Worm (Caenorhabditis elegans) whole organism, L1 larva: ENCODE data around the gene toh-1.
"Not testable (repeated sequence)": the region's sequence is repeated elsewhere in the genome, so short reads cannot be mapped to it uniquely, and the experiment has no call there.

ENCODE experiments used
- aly-2 ChIP-seq: fragments of 150-350 bp; optimal IDR thresholded peaks from 2 replicates; lab custom pipeline; 2014; ENCODE audit warnings: missing biosample characterization, missing genetic modification characterization
- dpl-1 ChIP-seq, 3 experiments: fragments of 150-350 bp in 2 of 3; sonication (generic microtip) in 1 of 3; optimal IDR thresholded peaks; 2 replicates each; lab custom pipeline; 2014 to 2017; ENCODE audit warnings: missing biosample characterization in 3 of 3, missing genetic modification characterization in 3 of 3, missing genetic modification reagents in 3 of 3
- lin-13 ChIP-seq: fragments of 150-350 bp; optimal IDR thresholded peaks from 2 replicates; lab custom pipeline; 2014; ENCODE audit warnings: missing biosample characterization, missing genetic modification reagents, missing genetic modification characterization
- lin-15B ChIP-seq: fragments of 150-350 bp; sonication (generic microtip); optimal IDR thresholded peaks from 3 replicates; lab custom pipeline; 2014; ENCODE audit warnings: missing biosample characterization, missing genetic modification characterization
- nhr-12 ChIP-seq: sonication (generic microtip); optimal IDR thresholded peaks from 2 replicates; lab custom pipeline; 2017; ENCODE audit warnings: missing biosample characterization, missing genetic modification characterization
- nhr-77 ChIP-seq: fragments of 150-350 bp; optimal IDR thresholded peaks from 2 replicates; lab custom pipeline; 2014; ENCODE audit warnings: missing biosample characterization, missing genetic modification characterization
- snpc-4 ChIP-seq: fragments of 150-350 bp; optimal IDR thresholded peaks from 2 replicates; lab custom pipeline; 2014; ENCODE audit warnings: missing biosample characterization, missing genetic modification characterization
- ztf-4 ChIP-seq: fragments of 150-350 bp; optimal IDR thresholded peaks from 2 replicates; lab custom pipeline; 2014; ENCODE audit warnings: missing biosample characterization, missing genetic modification characterization

DNA sequence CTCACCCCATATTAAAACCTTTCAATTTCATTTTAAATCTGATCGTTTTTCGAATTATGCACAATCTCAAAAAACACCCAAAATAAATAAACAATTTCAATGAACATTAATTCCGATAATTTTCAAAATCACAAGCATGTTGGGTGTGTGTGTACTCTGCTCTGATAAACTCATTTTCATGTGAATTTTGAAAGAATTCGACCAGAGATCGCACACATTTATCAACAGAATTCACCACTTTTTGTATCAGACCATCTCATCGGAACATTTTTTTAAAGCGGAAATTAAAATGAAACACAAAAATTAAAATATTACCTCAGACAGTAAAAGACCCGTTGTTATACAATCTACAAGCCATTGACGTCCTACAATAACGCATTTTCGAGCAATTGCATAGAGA lies 49.2 kb upstream of the toh-1 start:
- TF ChIP-seq nhr-12 (tag; lab: Kevin White, UChicago); ztf-4 (tag; lab: Kevin White, UChicago); snpc-4 (tag; lab: Kevin White, UChicago); nhr-77 (tag; lab: Kevin White, UChicago); aly-2 (tag; lab: Kevin White, UChicago); lin-13 (GFP tag; lab: Kevin White, UChicago); dpl-1 (GFP tag; optimal IDR thresholded peaks at IDR 0.05; lab: Kevin White, UChicago); lin-15B (tag; lab: Kevin White, UChicago): not testable (repeated sequence)
